Worm (Caenorhabditis elegans): ENCODE results near the gene T08G5.3.

Gene T08G5.3

DNA sequence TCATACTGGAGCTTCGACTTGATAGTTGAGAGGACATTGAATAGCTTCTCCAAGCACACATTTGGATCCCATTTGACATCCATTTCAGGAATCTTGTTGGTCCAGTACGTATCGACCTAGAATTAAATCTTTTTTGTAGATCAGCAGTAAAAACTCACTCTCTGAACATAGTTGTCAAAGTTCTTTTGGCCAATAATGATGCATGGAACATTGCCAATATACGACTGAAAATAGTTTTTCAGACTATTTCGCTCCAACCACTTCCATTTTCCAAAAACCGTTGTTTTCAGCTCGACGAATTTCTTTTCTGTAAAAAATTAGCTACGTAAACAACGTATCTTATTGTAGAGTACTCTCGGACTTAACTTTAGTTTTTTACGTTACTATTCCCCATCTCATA, 45.6 kb downstream of the T08G5.3 start:
- no peak for TF ChIP-seq ztf-16 (tag; optimal IDR thresholded peaks at IDR 0.05)

- TF ChIP-seq odd-2 (tag; optimal IDR thresholded peaks at IDR 0.05) (no peak), ets-4 (tag; optimal IDR thresholded peaks at IDR 0.05) (no peak), C08G9.2 (tag; optimal IDR thresholded peaks at IDR 0.05) (no peak), ceh-30 (tag; optimal IDR thresholded peaks at IDR 0.05) (no peak), pag-3 (tag; optimal IDR thresholded peaks at IDR 0.05; ENCODE audit: borderline replicate concordance) (no peak), zip-5 (tag; optimal IDR thresholded peaks at IDR 0.05) (no peak), ztf-16 (tag; optimal IDR thresholded peaks at IDR 0.05) (no peak), madf-2 (tag; optimal IDR thresholded peaks at IDR 0.05) (no peak), ahr-1 (tag; optimal IDR thresholded peaks at IDR 0.05) (no peak), nfya-1 (tag; optimal IDR thresholded peaks at IDR 0.05) (no peak)
Measured at ce11 chrV:13980807-13981206, 46.5 kb downstream of the T08G5.3 start, which contains the start of gene eol-1. eol-1 (minus strand) TSS chrV:13980907.
